Worm (Caenorhabditis elegans): ENCODE measurements around the gene trpl-2.

DNA sequence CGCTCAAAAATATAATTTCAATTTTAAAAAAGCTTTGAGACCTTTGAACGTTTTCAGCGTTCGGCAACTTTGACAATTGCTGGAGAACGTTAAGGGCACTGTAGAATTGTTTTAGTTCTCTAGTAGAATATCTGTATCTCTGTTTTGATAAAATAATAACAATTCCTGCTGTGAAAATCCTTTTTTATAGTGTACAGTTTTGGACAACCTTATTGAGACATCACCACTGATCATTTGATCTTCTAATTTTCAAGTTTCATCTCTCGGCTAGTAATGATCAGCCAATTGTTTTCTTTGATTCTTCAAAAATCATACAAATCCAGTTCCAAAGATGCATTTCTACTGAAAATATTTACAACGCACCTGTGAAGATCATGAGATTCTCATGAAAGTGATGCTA lies 33.9 kb upstream of the trpl-2 start, which contains the start of gene F15E6.10:
- TF ChIP-seq ama-1 (optimal IDR thresholded peaks at IDR 0.05) (no peak), hnd-1 (tag; optimal IDR thresholded peaks at IDR 0.05) (no peak), aly-1 (tag; optimal IDR thresholded peaks at IDR 0.05) (no peak), hmbx-1 (tag; optimal IDR thresholded peaks at IDR 0.05) (no peak), tbx-11 (GFP tag; IDR thresholded peaks at IDR 0.05) (no peak), ceh-36 (tag; optimal IDR thresholded peaks at IDR 0.05) (no peak), F13C5.2 (tag; optimal IDR thresholded peaks at IDR 0.05) (no peak), tra-4 (tag; optimal IDR thresholded peaks at IDR 0.05) (no peak), scrt-1 (GFP tag; IDR thresholded peaks at IDR 0.05) (no peak)

Data from whole organism, early embryonic.